Worm (Caenorhabditis elegans): ENCODE measurements around the gene T24C4.10.

- TF ChIP-seq T22C8.4 (GFP tag; IDR thresholded peaks at IDR 0.05) (no peak), med-1 (GFP tag; optimal IDR thresholded peaks at IDR 0.05; ENCODE audit: insufficient read depth) (no peak), cog-1 (tag; optimal IDR thresholded peaks at IDR 0.05) (no peak), flt-1 (GFP tag; IDR thresholded peaks at IDR 0.05) (no peak), klf-2 (GFP tag; conservative IDR thresholded peaks at IDR 0.05) (no peak), ztf-29 (GFP tag; IDR thresholded peaks at IDR 0.05) (no peak), ztf-23 (GFP tag; IDR thresholded peaks at IDR 0.05) (no peak)
Observed at ce11 chrIII:888983-889549, 2.0 kb downstream of the T24C4.10 start.

Measured in whole organism, midembryonic.